Worm (Caenorhabditis elegans): Measurements from ENCODE around the gene pqn-53.
A peak's percentile ranks its signal among the peaks of the same experiment; 100 is the strongest.

The pqn-53 gene

DNA sequence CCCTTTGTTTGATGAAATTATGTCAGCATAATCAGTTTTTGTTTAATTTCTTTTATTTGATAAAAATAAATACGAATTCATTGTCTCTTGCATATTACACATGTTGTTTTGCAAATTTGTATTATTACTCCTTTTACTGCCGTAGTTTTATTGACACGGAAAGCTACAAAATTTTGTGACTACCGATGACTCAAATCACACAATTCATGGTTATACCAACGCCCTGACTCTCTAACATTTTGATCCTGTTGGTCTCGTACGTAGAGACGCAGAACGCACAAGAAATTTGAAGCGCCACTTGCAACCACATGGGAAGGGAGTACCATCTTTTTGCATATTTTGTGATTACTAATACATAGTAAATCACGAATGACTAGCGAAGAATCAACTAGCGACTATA lies 30.7 kb upstream of the pqn-53 start, which contains the start of gene nhr-207:
TSS of gene nhr-207 (plus strand) at position 282 of the 400 bp plus-strand sequence.
- TF ChIP-seq ces-1 (GFP tag; optimal IDR thresholded peaks at IDR 0.05) = peak; percentile 28
- no peak for TF ChIP-seq ceh-83 (GFP tag; optimal IDR thresholded peaks at IDR 0.05)

DNA sequence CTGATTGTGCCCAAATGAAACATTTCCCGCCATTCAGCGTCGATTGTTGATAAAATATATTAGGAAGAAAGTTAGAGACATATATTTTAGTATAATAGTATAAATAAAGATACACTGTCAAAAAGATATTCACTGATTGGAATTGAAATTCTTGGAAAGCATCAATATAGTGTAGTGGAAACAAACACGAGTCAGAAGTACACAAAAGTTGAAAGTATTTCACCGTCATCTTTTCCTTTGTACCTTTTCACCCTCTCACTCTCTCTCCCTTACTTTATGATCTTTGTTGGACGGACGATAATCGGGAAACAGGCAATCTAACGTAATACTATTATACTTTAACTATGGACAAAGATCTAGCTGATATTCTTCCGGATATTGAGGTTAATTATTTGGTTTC lies 28.8 kb upstream of the pqn-53 start, which contains the start of gene nhr-208:
TSS of gene nhr-208 (plus strand) at position 288 of the 400 bp plus-strand sequence.
- TF ChIP-seq zip-8 (tag; optimal IDR thresholded peaks at IDR 0.05) (no peak), pha-4 (tag; optimal IDR thresholded peaks at IDR 0.05) (no peak), lin-13 (tag; optimal IDR thresholded peaks at IDR 0.05) (no peak), elt-1 (tag; optimal IDR thresholded peaks at IDR 0.05; ENCODE audit: borderline replicate concordance, insufficient read depth) (peak; percentile 42), cnd-1 (tag; optimal IDR thresholded peaks at IDR 0.05) (no peak), ces-1 (GFP tag; optimal IDR thresholded peaks at IDR 0.05) (no peak)

DNA sequence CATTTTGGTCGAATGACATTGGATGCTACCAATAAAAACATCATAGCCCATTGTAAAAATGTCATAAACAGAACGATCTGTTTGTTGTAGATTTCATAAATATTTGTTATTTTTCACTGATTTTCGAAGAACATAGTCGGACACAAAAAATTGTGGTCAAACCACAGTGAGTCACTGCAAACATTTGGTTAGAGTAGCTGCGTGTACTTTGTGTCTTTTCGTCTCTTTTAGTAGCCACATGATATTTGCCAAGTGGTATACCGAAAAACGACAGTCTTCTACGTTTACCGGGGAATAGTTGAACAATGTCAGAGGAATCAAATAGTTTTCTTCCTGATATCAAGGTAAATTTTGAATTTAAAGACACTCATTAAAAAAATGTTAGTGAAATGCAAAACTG lies 26.6 kb upstream of the pqn-53 start, which contains the start of gene nhr-206:
TSS of gene nhr-206 (plus strand) at position 248 of the 400 bp plus-strand sequence.
- TF ChIP-seq nhr-2 (tag; optimal IDR thresholded peaks at IDR 0.05) (no peak), mls-2 (tag; optimal IDR thresholded peaks at IDR 0.05) (no peak), blmp-1 (tag; optimal IDR thresholded peaks at IDR 0.05) (no peak), lin-32 (GFP tag; optimal IDR thresholded peaks at IDR 0.05) (no peak), ceh-39 (tag; optimal IDR thresholded peaks at IDR 0.05) (no peak), tbx-8 (GFP tag; optimal IDR thresholded peaks at IDR 0.05) (no peak), ceh-83 (GFP tag; optimal IDR thresholded peaks at IDR 0.05) (no peak), mab-5 (tag; optimal IDR thresholded peaks at IDR 0.05) (no peak), ceh-43 (GFP tag; optimal IDR thresholded peaks at IDR 0.05) (no peak), drap-1 (GFP tag; optimal IDR thresholded peaks at IDR 0.05) (no peak), unc-39 (tag; optimal IDR thresholded peaks at IDR 0.05) (no peak), nhr-76 (tag; optimal IDR thresholded peaks at IDR 0.05) (no peak), hlh-1 (tag; optimal IDR thresholded peaks at IDR 0.05) (no peak), flh-1 (GFP tag; optimal IDR thresholded peaks at IDR 0.05) (no peak), bed-3 (GFP tag; optimal IDR thresholded peaks at IDR 0.05) (no peak), zip-8 (tag; optimal IDR thresholded peaks at IDR 0.05) (no peak), nhr-28 (tag; optimal IDR thresholded peaks at IDR 0.05) (no peak), ces-1 (GFP tag; optimal IDR thresholded peaks at IDR 0.05) (no peak), nhr-237 (tag; optimal IDR thresholded peaks at IDR 0.05) (no peak), pha-4 (tag; optimal IDR thresholded peaks at IDR 0.05) (no peak)

DNA sequence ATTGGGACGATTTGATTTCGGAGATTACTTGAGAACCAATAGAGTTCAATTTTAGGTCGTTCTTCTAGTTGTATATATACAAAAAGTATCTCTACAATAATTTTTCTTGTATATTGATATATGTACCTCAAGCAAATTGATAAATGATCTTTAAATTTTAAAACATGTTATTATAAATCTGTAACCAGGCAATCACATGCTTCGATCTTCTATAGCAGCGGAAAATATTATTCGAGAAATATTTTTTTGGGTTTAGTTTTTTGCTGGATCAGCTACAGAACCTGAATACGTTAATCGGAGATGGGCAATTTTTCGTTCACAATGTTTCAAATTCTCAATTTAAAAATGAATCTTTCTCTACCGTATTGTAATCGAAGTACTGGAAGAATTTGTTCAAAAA lies 23.6 kb upstream of the pqn-53 start, which contains the start of gene R07B7.12:
TSS of gene R07B7.12 (plus strand) at position 301 of the 400 bp plus-strand sequence.
- TF ChIP-seq ceh-83 (GFP tag; optimal IDR thresholded peaks at IDR 0.05) (no peak), tbx-8 (GFP tag; optimal IDR thresholded peaks at IDR 0.05) (no peak), mls-2 (tag; optimal IDR thresholded peaks at IDR 0.05) (no peak), ztf-11 (tag; optimal IDR thresholded peaks at IDR 0.05) (no peak), unc-39 (tag; optimal IDR thresholded peaks at IDR 0.05) (no peak), mep-1 (tag; optimal IDR thresholded peaks at IDR 0.05) (no peak), bed-3 (GFP tag; optimal IDR thresholded peaks at IDR 0.05) (no peak), pha-4 (tag; optimal IDR thresholded peaks at IDR 0.05) (no peak), sem-2 (GFP tag; optimal IDR thresholded peaks at IDR 0.05) (no peak), ceh-39 (tag; optimal IDR thresholded peaks at IDR 0.05) (no peak), ces-1 (GFP tag; optimal IDR thresholded peaks at IDR 0.05) (no peak), elt-1 (tag; optimal IDR thresholded peaks at IDR 0.05; ENCODE audit: borderline replicate concordance, insufficient read depth) (no peak), nhr-28 (tag; optimal IDR thresholded peaks at IDR 0.05) (no peak), cnd-1 (tag; optimal IDR thresholded peaks at IDR 0.05) (no peak), nhr-237 (tag; optimal IDR thresholded peaks at IDR 0.05) (no peak), zip-8 (tag; optimal IDR thresholded peaks at IDR 0.05) (no peak)

DNA sequence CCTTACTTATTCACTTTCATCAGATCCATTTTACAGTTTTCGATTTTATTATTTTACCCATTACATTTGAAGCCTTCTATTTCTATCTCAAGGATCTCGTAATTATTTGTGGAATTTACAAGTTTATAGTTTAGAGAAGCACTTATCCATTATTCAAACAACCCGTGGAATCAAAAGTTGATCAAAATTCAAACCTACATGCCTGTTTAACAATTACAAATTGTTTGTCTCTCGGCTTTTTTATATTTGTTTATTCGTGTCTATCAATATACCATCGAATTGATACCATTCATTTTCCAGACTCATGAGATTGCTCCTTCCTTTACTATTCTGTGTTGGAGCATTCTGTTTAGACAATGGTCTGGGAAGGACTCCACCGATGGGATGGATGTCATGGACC lies 21.7 kb upstream of the pqn-53 start, which contains the start of gene gana-1:
TSS of gene gana-1 (plus strand) at position 301 of the 400 bp plus-strand sequence.
- TF ChIP-seq nhr-237 (tag; optimal IDR thresholded peaks at IDR 0.05) = no peak
- TF ChIP-seq nhr-12 (tag; optimal IDR thresholded peaks at IDR 0.05) = no peak
- TF ChIP-seq zip-8 (tag; optimal IDR thresholded peaks at IDR 0.05) = no peak
- TF ChIP-seq ceh-83 (GFP tag; optimal IDR thresholded peaks at IDR 0.05) = no peak
- no peak for TF ChIP-seq elt-1 (tag; optimal IDR thresholded peaks at IDR 0.05; ENCODE audit: borderline replicate concordance, insufficient read depth)
- no peak for TF ChIP-seq snpc-4 (tag; optimal IDR thresholded peaks at IDR 0.05)
- no peak for TF ChIP-seq cnd-1 (tag; optimal IDR thresholded peaks at IDR 0.05)
- no peak for TF ChIP-seq blmp-1 (tag; optimal IDR thresholded peaks at IDR 0.05)
- TF ChIP-seq ztf-11 (tag; optimal IDR thresholded peaks at IDR 0.05) = no peak
- TF ChIP-seq sem-2 (GFP tag; optimal IDR thresholded peaks at IDR 0.05) = no peak
- no peak for TF ChIP-seq ceh-43 (GFP tag; optimal IDR thresholded peaks at IDR 0.05)
- no peak for TF ChIP-seq unc-120 (tag; optimal IDR thresholded peaks at IDR 0.05; ENCODE audit: poor library complexity, severe bottlenecking)
- TF ChIP-seq lin-13 (tag; optimal IDR thresholded peaks at IDR 0.05) = no peak
- TF ChIP-seq nhr-28 (tag; optimal IDR thresholded peaks at IDR 0.05) = no peak
- TF ChIP-seq flh-1 (GFP tag; optimal IDR thresholded peaks at IDR 0.05) = no peak
- no peak for TF ChIP-seq ham-2 (GFP tag; optimal IDR thresholded peaks at IDR 0.05)
